Worm (Caenorhabditis elegans) whole organism, early embryonic: ENCODE measurements around the gene deg-1.

ENCODE experiments used
- aly-1 ChIP-seq: sonication (generic microtip); optimal IDR thresholded peaks from 2 replicates; lab custom pipeline; 2016; ENCODE audit warnings: missing genetic modification characterization, missing compliant biosample characterization
- ama-1 ChIP-seq: fragments of 150-350 bp; optimal IDR thresholded peaks from 2 replicates; lab custom pipeline; 2014
- ceh-36 ChIP-seq: sonication (generic microtip); optimal IDR thresholded peaks from 2 replicates; lab custom pipeline; 2016; ENCODE audit warnings: missing genetic modification characterization, inconsistent platforms, missing compliant biosample characterization
- ets-7 ChIP-seq: sonication (generic microtip); optimal IDR thresholded peaks from 2 replicates; lab custom pipeline; 2016; ENCODE audit warnings: missing genotype, missing genetic modification characterization, missing compliant biosample characterization
- hmbx-1 ChIP-seq: sonication (generic microtip); optimal IDR thresholded peaks from 2 replicates; lab custom pipeline; 2016; ENCODE audit warnings: mild to moderate bottlenecking, missing genetic modification characterization, missing compliant biosample characterization
- hnd-1 ChIP-seq: sonication (generic microtip); optimal IDR thresholded peaks from 2 replicates; lab custom pipeline; 2016; ENCODE audit warnings: missing genetic modification characterization, missing compliant biosample characterization
- scrt-1 ChIP-seq: fragments of 200-800 bp; sonication (Bioruptor generic); IDR thresholded peaks from 2 replicates; pipeline ENCODE4 v1.3.6; 2022; ENCODE audit warnings: missing genetic modification characterization, missing compliant biosample characterization

- no peak for TF ChIP-seq ceh-36 (tag; lab: Kevin White, UChicago)
- no peak for TF ChIP-seq ama-1 (lab: Kevin White, UChicago)
- TF ChIP-seq hmbx-1 (tag; lab: Kevin White, UChicago) = no peak
- no peak for TF ChIP-seq aly-1 (tag; lab: Kevin White, UChicago)
- no peak for TF ChIP-seq hnd-1
- no peak for TF ChIP-seq ets-7 (tag; lab: Kevin White, UChicago)
- TF ChIP-seq scrt-1 (GFP tag; lab: Robert Waterston, UW) = no peak
These were observed 8.9 kb upstream of the deg-1 start, which contains the start of gene ref-2 for ce11 chrX:7743939-7744338.
